Fruit fly (Drosophila melanogaster) whole organism, wandering third instar larva: ENCODE results near the gene TMEM216.

ENCODE experiments used
- CG32264 ChIP-seq: fragments of 200-800 bp; sonication (Bioruptor generic); optimal IDR thresholded peaks from 2 replicates; lab custom pipeline; 2016; ENCODE audit warnings: missing biosample characterization, missing genetic modification characterization
- Mio ChIP-seq: sonication (Bioruptor generic); optimal IDR thresholded peaks from 2 replicates; lab custom pipeline; 2016; ENCODE audit warnings: missing biosample characterization, missing genetic modification characterization
- foxo ChIP-seq, 2 experiments: fragments of 200-800 bp; sonication (Bioruptor generic); optimal IDR thresholded peaks; 2 replicates in 1 of 2; 3 replicates in 1 of 2; lab custom pipeline; 2016 to 2017; ENCODE audit warnings: missing biosample characterization in 2 of 2, missing genetic modification characterization in 2 of 2
- psq ChIP-seq: fragments of 200-800 bp; sonication (Bioruptor generic); optimal IDR thresholded peaks from 3 replicates; lab custom pipeline; 2017; ENCODE audit warnings: missing biosample characterization, mild to moderate bottlenecking, missing genetic modification characterization, moderate library complexity
- usp ChIP-seq: fragments of >200 bp; optimal IDR thresholded peaks from 2 replicates; lab custom pipeline; 2017; ENCODE audit warnings: missing biosample characterization, missing genetic modification characterization

DNA sequence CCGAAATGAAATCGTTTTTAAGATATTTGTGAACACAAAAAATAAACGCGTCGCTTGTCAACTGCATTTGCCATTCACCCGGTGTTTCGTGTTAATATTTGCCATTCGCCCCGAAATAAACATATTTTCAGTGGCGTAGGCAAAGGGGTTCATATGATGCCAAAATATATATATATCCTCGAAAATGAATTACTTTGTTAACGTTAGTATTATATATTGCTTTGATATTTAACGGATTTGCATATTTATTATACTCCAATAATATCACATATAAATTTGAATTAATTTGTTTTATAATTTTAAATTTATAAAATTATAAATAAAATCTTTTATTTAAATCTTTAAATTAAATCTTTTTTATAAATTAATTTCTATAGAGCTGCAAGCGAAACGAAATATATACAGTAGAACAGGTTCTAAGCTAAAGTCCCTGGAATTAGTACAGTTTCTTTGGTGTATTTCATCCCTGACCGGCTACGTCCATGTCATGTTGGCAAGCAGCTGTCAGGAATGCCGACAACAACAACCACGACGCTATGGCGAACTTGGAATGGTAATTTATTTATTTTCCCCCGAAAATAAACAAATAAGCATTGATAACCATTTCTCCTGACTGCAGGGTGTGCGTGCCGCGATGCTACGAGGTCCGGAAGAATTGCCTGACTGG is 15.7 kb downstream of the TMEM216 start, which contains the start of the genes M1BP and CG8202:
- peak; percentile 44 for TF ChIP-seq Mio
- TF ChIP-seq psq (GFP tag; lab: Kevin White, UChicago) = peak; percentile 88
- TF ChIP-seq usp (GFP tag; lab: Kevin White, UChicago) = no peak
- TF ChIP-seq CG32264 (GFP tag; lab: Kevin White, UChicago) = no peak
- TF ChIP-seq foxo (GFP tag; optimal IDR thresholded peaks at IDR 0.05; lab: Kevin White, UChicago) = peak in 1 of 2 experiments; percentile 89
